Worm (Caenorhabditis elegans) whole organism, L2 larva: ENCODE measurements around the gene idhb-1.

Experiments
- R02D3.7 ChIP-seq: fragments of 150-350 bp; optimal IDR thresholded peaks from 2 replicates; lab custom pipeline; 2014; ENCODE audit warnings: missing biosample characterization, missing genetic modification characterization
- Y55F3AM.14 ChIP-seq: fragments of 200-800 bp; sonication (Bioruptor generic); optimal IDR thresholded peaks from 2 replicates; lab custom pipeline; 2018; ENCODE audit warnings: mild to moderate bottlenecking, missing genetic modification characterization, missing compliant biosample characterization
- ZK546.5 ChIP-seq: sonication (generic microtip); optimal IDR thresholded peaks from 2 replicates; lab custom pipeline; 2017; ENCODE audit warnings: missing biosample characterization, missing genetic modification characterization
- ama-1 ChIP-seq: fragments of 150-350 bp; optimal IDR thresholded peaks from 2 replicates; lab custom pipeline; 2018; ENCODE audit warnings: inconsistent platforms
- blmp-1 ChIP-seq: sonication (generic microtip); optimal IDR thresholded peaks from 2 replicates; lab custom pipeline; 2017; ENCODE audit warnings: missing genetic modification characterization, mild to moderate bottlenecking, missing compliant biosample characterization, antibody characterized with exemption, moderate library complexity; ENCODE audit not compliant: insufficient read depth
- crh-2 ChIP-seq: sonication (generic microtip); optimal IDR thresholded peaks from 2 replicates; lab custom pipeline; 2017; ENCODE audit warnings: missing biosample characterization, missing genetic modification characterization
- egl-27 ChIP-seq: sonication (generic microtip); optimal IDR thresholded peaks from 3 replicates; lab custom pipeline; 2017; ENCODE audit warnings: missing biosample characterization, missing genetic modification reagents, missing genetic modification characterization
- fos-1 ChIP-seq: fragments of 150-350 bp; optimal IDR thresholded peaks from 2 replicates; lab custom pipeline; 2014; ENCODE audit warnings: missing biosample characterization, missing genetic modification characterization
- gmeb-1 ChIP-seq: fragments of 150-350 bp; optimal IDR thresholded peaks from 2 replicates; lab custom pipeline; 2014; ENCODE audit warnings: missing biosample characterization, missing genetic modification characterization
- lin-13 ChIP-seq: fragments of 150-350 bp; optimal IDR thresholded peaks from 2 replicates; lab custom pipeline; 2014; ENCODE audit warnings: missing biosample characterization, missing genetic modification reagents, missing genetic modification characterization
- lsy-2 ChIP-seq, 2 experiments: fragments of 150-350 bp in 1 of 2; sonication (generic microtip) in 1 of 2; optimal IDR thresholded peaks; 2 replicates each; lab custom pipeline; 2014 to 2017; ENCODE audit warnings: missing biosample characterization in 2 of 2, missing genetic modification characterization in 2 of 2
- mbf-1 ChIP-seq: sonication (generic microtip); optimal IDR thresholded peaks from 2 replicates; lab custom pipeline; 2017; ENCODE audit warnings: missing biosample characterization, missing genetic modification characterization
- mdl-1 ChIP-seq, 2 experiments: fragments of 150-350 bp in 1 of 2; sonication (generic microtip) in 1 of 2; optimal IDR thresholded peaks; 2 replicates each; lab custom pipeline; 2017; ENCODE audit warnings: missing biosample characterization in 2 of 2, missing genetic modification characterization in 2 of 2
- nhr-10 ChIP-seq: sonication (generic microtip); optimal IDR thresholded peaks from 2 replicates; lab custom pipeline; 2017; ENCODE audit warnings: missing biosample characterization, missing genetic modification characterization
- nhr-12 ChIP-seq: fragments of 150-350 bp; optimal IDR thresholded peaks from 2 replicates; lab custom pipeline; 2014; ENCODE audit warnings: missing biosample characterization, missing genetic modification characterization
- nhr-129 ChIP-seq: fragments of 150-350 bp; optimal IDR thresholded peaks from 2 replicates; lab custom pipeline; 2014; ENCODE audit warnings: missing biosample characterization, missing genetic modification characterization
- nhr-21 ChIP-seq: fragments of 150-350 bp; optimal IDR thresholded peaks from 2 replicates; lab custom pipeline; 2014; ENCODE audit warnings: missing biosample characterization, missing genetic modification characterization
- nhr-23 ChIP-seq: fragments of 150-350 bp; optimal IDR thresholded peaks from 2 replicates; lab custom pipeline; 2014; ENCODE audit warnings: missing biosample characterization, missing genetic modification reagents, missing genetic modification characterization
- nhr-237 ChIP-seq: fragments of 150-350 bp; optimal IDR thresholded peaks from 2 replicates; lab custom pipeline; 2014; ENCODE audit warnings: missing biosample characterization, missing genetic modification characterization
- nhr-25 ChIP-seq: fragments of 150-350 bp; sonication (generic microtip); optimal IDR thresholded peaks from 3 replicates; lab custom pipeline; 2014; ENCODE audit warnings: missing biosample characterization, missing genetic modification characterization
- sem-4 ChIP-seq: fragments of 150-350 bp; optimal IDR thresholded peaks from 2 replicates; lab custom pipeline; 2014; ENCODE audit warnings: missing biosample characterization, missing genetic modification reagents, missing genetic modification characterization
- skn-1 ChIP-seq: sonication (generic microtip); optimal IDR thresholded peaks from 2 replicates; lab custom pipeline; 2017; ENCODE audit warnings: missing biosample characterization, missing genetic modification characterization
- sma-3 ChIP-seq: sonication (generic microtip); optimal IDR thresholded peaks from 2 replicates; lab custom pipeline; 2016; ENCODE audit warnings: missing genetic modification reagents, missing genetic modification characterization, missing compliant biosample characterization
- sma-9 ChIP-seq, 2 experiments: fragments of 150-350 bp in 1 of 2; sonication (generic microtip) in 1 of 2; optimal IDR thresholded peaks; 2 replicates each; lab custom pipeline; 2014 to 2016; ENCODE audit warnings: missing genetic modification characterization in 2 of 2, mild to moderate bottlenecking in 1 of 2, missing biosample characterization in 1 of 2, missing compliant biosample characterization in 1 of 2, missing genetic modification reagents in 1 of 2, moderate library complexity in 1 of 2
- unc-39 ChIP-seq: fragments of 150-350 bp; optimal IDR thresholded peaks from 2 replicates; lab custom pipeline; 2014; ENCODE audit warnings: missing biosample characterization, missing genetic modification characterization
- unc-62 ChIP-seq: fragments of 150-350 bp; optimal IDR thresholded peaks from 2 replicates; lab custom pipeline; 2014; ENCODE audit warnings: missing biosample characterization, missing genetic modification reagents, missing genetic modification characterization
- zag-1 ChIP-seq: fragments of 150-350 bp; optimal IDR thresholded peaks from 2 replicates; lab custom pipeline; 2014; ENCODE audit warnings: missing biosample characterization, missing genetic modification characterization
- ztf-11 ChIP-seq: sonication (generic microtip); optimal IDR thresholded peaks from 2 replicates; lab custom pipeline; 2017; ENCODE audit warnings: missing biosample characterization, missing genetic modification characterization
- ztf-4 ChIP-seq: fragments of 150-350 bp; optimal IDR thresholded peaks from 2 replicates; lab custom pipeline; 2014; ENCODE audit warnings: missing biosample characterization, missing genetic modification characterization

idhb-1 gene

ce11 chrX:14165156-14165555 is 8.7 kb downstream of the idhb-1 start:
- no peak for TF ChIP-seq nhr-25 (tag; lab: Kevin White, UChicago)
- no peak for TF ChIP-seq nhr-237 (tag; lab: Kevin White, UChicago)
- TF ChIP-seq unc-39 (tag; lab: Kevin White, UChicago) = no peak
- no peak for TF ChIP-seq lsy-2 (tag; optimal IDR thresholded peaks at IDR 0.05; lab: Kevin White, UChicago)

- TF ChIP-seq ama-1 = peak; percentile 51
- no peak for TF ChIP-seq nhr-12 (tag; lab: Kevin White, UChicago)
Observed at ce11 chrX:14164234-14164633, 9.6 kb downstream of the idhb-1 start, which contains the start of gene vha-20. Gene vha-20, minus strand, starts transcription at chrX:14164506.

DNA sequence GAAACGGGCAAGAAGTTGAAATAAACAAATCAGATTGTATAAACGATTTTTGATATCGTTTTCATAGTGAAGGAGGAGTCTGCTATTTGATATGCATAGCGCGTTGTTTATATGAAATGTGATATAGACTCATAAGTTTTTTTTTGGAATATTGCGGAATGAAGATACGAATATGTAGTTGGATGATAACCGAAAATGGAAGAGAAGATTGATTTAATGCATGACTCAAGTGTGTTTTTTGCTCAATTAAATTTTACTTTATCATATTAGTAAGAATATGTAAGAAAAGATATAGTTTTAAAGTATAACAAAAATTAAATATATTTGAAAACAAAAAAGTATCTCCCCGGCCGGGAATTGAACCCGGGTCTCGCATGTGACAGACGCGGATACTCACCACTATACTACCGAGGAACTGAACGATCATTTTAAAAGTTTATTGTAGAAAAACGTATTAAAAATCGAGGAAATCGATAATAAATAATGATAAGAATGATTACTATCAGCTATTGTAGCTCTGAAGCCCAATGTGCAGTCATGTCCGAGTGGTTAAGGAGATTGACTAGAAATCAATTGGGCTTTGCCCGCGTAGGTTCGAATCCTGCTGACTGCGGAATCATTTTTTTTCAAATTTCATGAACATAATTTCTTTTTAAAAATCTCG is 12.0 kb downstream of the idhb-1 start, which contains the start of gene lgc-25:
lgc-25 (minus strand) TSS at position 51 of the 664 bp plus-strand sequence.
- TF ChIP-seq gmeb-1 (tag; lab: Kevin White, UChicago) = peak; percentile 53
- no peak for TF ChIP-seq ztf-11
- TF ChIP-seq unc-62 = no peak
- no peak for TF ChIP-seq nhr-237 (tag; lab: Kevin White, UChicago)
- no peak for TF ChIP-seq skn-1 (tag; lab: Kevin White, UChicago)
- no peak for TF ChIP-seq nhr-25 (tag; lab: Kevin White, UChicago)
- TF ChIP-seq Y55F3AM.14 (GFP tag; lab: Kevin White, UChicago) = no peak
- TF ChIP-seq sma-3 (GFP tag; lab: Kevin White, UChicago) = peak; percentile 60
- peak; percentile 27 for TF ChIP-seq lin-13 (GFP tag; lab: Kevin White, UChicago)
- TF ChIP-seq egl-27 (tag; lab: Kevin White, UChicago) = no peak
- no peak for TF ChIP-seq nhr-12 (tag; lab: Kevin White, UChicago)
- peak; percentile 37 for TF ChIP-seq nhr-21
- TF ChIP-seq blmp-1 (tag; lab: Kevin White, UChicago) = no peak
- TF ChIP-seq fos-1 (tag; lab: Kevin White, UChicago) = peak; percentile 29
- TF ChIP-seq R02D3.7 = no peak
- peak; percentile 43 for TF ChIP-seq sma-9 (GFP tag; optimal IDR thresholded peaks at IDR 0.05; lab: Kevin White, UChicago)
- no peak for TF ChIP-seq sma-9 (tag; optimal IDR thresholded peaks at IDR 0.05; lab: Kevin White, UChicago)
- TF ChIP-seq nhr-129 (tag; lab: Kevin White, UChicago) = no peak
- peak; percentile 43 for TF ChIP-seq crh-2 (tag; lab: Kevin White, UChicago)
- TF ChIP-seq, all 48 proteins: peak for 7

DNA sequence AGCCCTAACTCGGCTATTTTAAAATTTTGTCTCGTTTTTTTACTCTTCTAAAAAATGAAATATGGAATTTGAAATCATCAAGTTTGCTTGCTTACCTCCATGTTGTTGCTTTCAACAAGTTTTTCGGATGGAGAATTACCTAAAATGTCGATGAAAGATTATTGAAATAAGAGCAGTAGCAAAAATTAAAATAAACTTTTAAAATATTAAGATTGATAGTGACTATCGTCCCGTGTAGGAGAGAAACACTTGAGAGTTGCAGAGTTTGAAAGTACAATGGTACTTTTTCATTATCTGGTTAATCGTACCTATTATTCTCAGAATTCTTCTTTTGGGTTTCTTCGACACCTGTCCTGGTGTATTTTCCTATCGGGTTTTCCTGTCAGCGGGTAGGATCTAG is 16.9 kb downstream of the idhb-1 start, which contains the start of gene ceh-90:
ceh-90 (minus strand) TSS at position 101 of the 400 bp plus-strand sequence.
- no peak for TF ChIP-seq egl-27 (tag; lab: Kevin White, UChicago)
- TF ChIP-seq gmeb-1 (tag; lab: Kevin White, UChicago) = no peak
- TF ChIP-seq sma-9 (GFP tag; optimal IDR thresholded peaks at IDR 0.05; lab: Kevin White, UChicago) = no peak
- TF ChIP-seq sma-9 (tag; optimal IDR thresholded peaks at IDR 0.05; lab: Kevin White, UChicago) = no peak
- no peak for TF ChIP-seq nhr-10 (tag; lab: Kevin White, UChicago)
- no peak for TF ChIP-seq mdl-1 (tag; optimal IDR thresholded peaks at IDR 0.05; lab: Kevin White, UChicago)
- no peak for TF ChIP-seq nhr-25 (tag; lab: Kevin White, UChicago)
- no peak for TF ChIP-seq sma-3 (GFP tag; lab: Kevin White, UChicago)
- TF ChIP-seq blmp-1 (tag; lab: Kevin White, UChicago) = no peak
- TF ChIP-seq skn-1 (tag; lab: Kevin White, UChicago) = no peak
- TF ChIP-seq zag-1 (tag; lab: Kevin White, UChicago) = no peak
- no peak for TF ChIP-seq nhr-12 (tag; lab: Kevin White, UChicago)

DNA sequence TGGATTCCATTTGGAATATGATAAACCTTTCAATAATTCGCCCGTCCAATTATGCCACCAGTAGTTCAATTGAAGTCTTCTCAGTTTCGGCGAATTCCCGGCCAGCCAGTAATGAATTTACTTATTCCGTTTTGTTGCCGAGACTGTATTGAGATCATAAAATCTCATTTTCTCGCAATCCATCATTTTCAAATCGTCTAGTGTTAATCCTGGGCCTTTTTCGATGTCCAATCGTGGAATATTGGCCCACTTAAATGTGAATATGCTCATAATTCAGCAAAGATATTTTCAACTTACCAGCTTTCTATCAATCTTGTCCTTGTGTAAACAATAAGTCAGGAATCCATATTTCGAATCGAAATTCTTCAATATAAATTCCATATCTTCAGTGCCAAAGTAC is 21.2 kb downstream of the idhb-1 start:
- no peak for TF ChIP-seq ztf-4 (tag; lab: Kevin White, UChicago)
- TF ChIP-seq skn-1 (tag; lab: Kevin White, UChicago) = no peak
- no peak for TF ChIP-seq mbf-1 (tag; lab: Kevin White, UChicago)
- TF ChIP-seq sma-3 (GFP tag; lab: Kevin White, UChicago) = no peak
- no peak for TF ChIP-seq nhr-23
- no peak for TF ChIP-seq ZK546.5 (tag; lab: Kevin White, UChicago)
- TF ChIP-seq sem-4 (tag; lab: Kevin White, UChicago) = no peak
- no peak for TF ChIP-seq zag-1 (tag; lab: Kevin White, UChicago)
